Fruit fly (Drosophila melanogaster) whole organism, embryonic: ENCODE measurements around the gene CG42263.
A peak's percentile ranks its signal among the peaks of the same experiment; 100 is the strongest.

Experiments used
- Ada2b ChIP-seq: fragments of 200-800 bp; sonication (Bioruptor generic); IDR thresholded peaks from 2 replicates; pipeline ENCODE4 v1.3.6; 2022; ENCODE audit warnings: missing biosample characterization, missing genetic modification characterization
- Asciz ChIP-seq: fragments of 200-800 bp; sonication (Bioruptor generic); optimal IDR thresholded peaks from 2 replicates; lab custom pipeline; 2017; ENCODE audit warnings: missing biosample characterization, mild to moderate bottlenecking, missing genetic modification characterization, missing genetic modification reagents
- Atf-2 ChIP-seq: fragments of 200-800 bp; sonication (Bioruptor generic); optimal IDR thresholded peaks from 2 replicates; lab custom pipeline; 2016; ENCODE audit warnings: missing biosample characterization, missing genetic modification characterization
- B-H2 ChIP-seq: fragments of 200-800 bp; sonication (Bioruptor generic); optimal IDR thresholded peaks from 2 replicates; lab custom pipeline; 2018; ENCODE audit warnings: missing biosample characterization, mild to moderate bottlenecking, missing genetic modification characterization
- CG10321 ChIP-seq: fragments of 200-800 bp; sonication (Bioruptor generic); IDR thresholded peaks from 2 replicates; pipeline ENCODE4 v1.3.6; 2022; ENCODE audit warnings: missing biosample characterization, missing genetic modification characterization
- CG10366 ChIP-seq: fragments of 200-800 bp; sonication (Bioruptor generic); IDR thresholded peaks from 2 replicates; pipeline ENCODE4 v1.3.6; 2022; ENCODE audit warnings: missing biosample characterization, missing genetic modification characterization
- CG10565 ChIP-seq: fragments of 200-800 bp; sonication (Bioruptor generic); optimal IDR thresholded peaks from 3 replicates; lab custom pipeline; 2016; ENCODE audit warnings: missing biosample characterization, mild to moderate bottlenecking, missing genetic modification characterization
- CG11456 ChIP-seq: fragments of 200-800 bp; sonication (Bioruptor generic); IDR thresholded peaks from 3 replicates; pipeline ENCODE4 v1.3.6; 2022; ENCODE audit warnings: missing biosample characterization, missing genetic modification characterization
- CG12391 ChIP-seq: fragments of 200-800 bp; sonication (Bioruptor generic); optimal IDR thresholded peaks from 3 replicates; lab custom pipeline; 2018; ENCODE audit warnings: missing biosample characterization, mild to moderate bottlenecking, missing genetic modification characterization, moderate library complexity
- CG1529 ChIP-seq: fragments of 200-800 bp; sonication (Bioruptor generic); optimal IDR thresholded peaks from 3 replicates; lab custom pipeline; 2018; ENCODE audit warnings: missing biosample characterization, missing genetic modification characterization
- CG16815 ChIP-seq: fragments of 200-800 bp; sonication (Bioruptor generic); optimal IDR thresholded peaks from 3 replicates; lab custom pipeline; 2017; ENCODE audit warnings: missing biosample characterization, mild to moderate bottlenecking, missing genetic modification characterization
- CG2116 ChIP-seq: fragments of 200-800 bp; sonication (Bioruptor generic); optimal IDR thresholded peaks from 3 replicates; lab custom pipeline; 2018; ENCODE audit warnings: missing biosample characterization, mild to moderate bottlenecking, missing genetic modification characterization
- CG31388 ChIP-seq: fragments of 200-800 bp; sonication (Bioruptor generic); optimal IDR thresholded peaks from 2 replicates; lab custom pipeline; 2016; ENCODE audit warnings: missing biosample characterization, missing genetic modification characterization
- CG3163 ChIP-seq: fragments of 200-800 bp; sonication (Bioruptor generic); optimal IDR thresholded peaks from 3 replicates; lab custom pipeline; 2016; ENCODE audit warnings: missing biosample characterization, missing genetic modification characterization
- CG33557 ChIP-seq: fragments of 200-800 bp; sonication (Bioruptor generic); optimal IDR thresholded peaks from 2 replicates; lab custom pipeline; 2019; ENCODE audit warnings: missing biosample characterization, mild to moderate bottlenecking, missing genetic modification characterization, moderate library complexity
- CG5180 ChIP-seq: fragments of 200-800 bp; sonication (Bioruptor generic); optimal IDR thresholded peaks from 3 replicates; lab custom pipeline; 2017; ENCODE audit warnings: missing biosample characterization, missing genetic modification characterization, mild to moderate bottlenecking, moderate library complexity, missing genetic modification reagents
- CG6765 ChIP-seq: fragments of 200-800 bp; sonication (Bioruptor generic); optimal IDR thresholded peaks from 3 replicates; lab custom pipeline; 2017; ENCODE audit warnings: missing biosample characterization, mild to moderate bottlenecking, missing genetic modification characterization
- CG8281 ChIP-seq: fragments of 200-800 bp; sonication (Bioruptor generic); optimal IDR thresholded peaks from 2 replicates; lab custom pipeline; 2018; ENCODE audit warnings: missing biosample characterization, mild to moderate bottlenecking, missing genetic modification characterization, moderate library complexity
- CG8924 ChIP-seq: fragments of 200-800 bp; optimal IDR thresholded peaks from 3 replicates; lab custom pipeline; 2019; ENCODE audit warnings: missing biosample characterization, mild to moderate bottlenecking, missing genetic modification characterization, moderate library complexity
- CG9797 ChIP-seq: fragments of 200-800 bp; sonication (Bioruptor generic); optimal IDR thresholded peaks from 3 replicates; lab custom pipeline; 2018; ENCODE audit warnings: missing biosample characterization, mild to moderate bottlenecking, missing genetic modification characterization
- CG9817 ChIP-seq: fragments of 200-800 bp; sonication (Bioruptor generic); optimal IDR thresholded peaks from 2 replicates; lab custom pipeline; 2018; ENCODE audit warnings: missing biosample characterization, mild to moderate bottlenecking, missing genetic modification characterization, moderate library complexity
- CrebB ChIP-seq: fragments of 200-800 bp; sonication (Bioruptor generic); optimal IDR thresholded peaks from 3 replicates; lab custom pipeline; 2018; ENCODE audit warnings: missing biosample characterization, mild to moderate bottlenecking, missing genetic modification characterization
- Dip3 ChIP-seq: fragments of 200-800 bp; sonication (Bioruptor generic); optimal IDR thresholded peaks from 3 replicates; lab custom pipeline; 2016; ENCODE audit warnings: missing biosample characterization, missing genetic modification characterization
- Dp ChIP-seq: fragments of 200-800 bp; sonication (Bioruptor generic); optimal IDR thresholded peaks from 2 replicates; lab custom pipeline; 2018; ENCODE audit warnings: missing biosample characterization, mild to moderate bottlenecking, missing genetic modification characterization, moderate library complexity
- Mad ChIP-seq: fragments of 200-800 bp; sonication (Bioruptor generic); optimal IDR thresholded peaks from 2 replicates; lab custom pipeline; 2016; ENCODE audit warnings: missing biosample characterization, missing genetic modification characterization
- NK7.1 ChIP-seq: fragments of 200-800 bp; sonication (Bioruptor generic); optimal IDR thresholded peaks from 3 replicates; lab custom pipeline; 2016; ENCODE audit warnings: missing biosample characterization, missing genetic modification characterization
- Poxn ChIP-seq: fragments of 200-800 bp; sonication (Bioruptor generic); IDR thresholded peaks from 2 replicates; pipeline ENCODE4 v1.3.6; 2022; ENCODE audit warnings: missing biosample characterization, missing genetic modification characterization
- Ptx1 ChIP-seq: fragments of 200-800 bp; sonication (Bioruptor generic); IDR thresholded peaks from 2 replicates; pipeline ENCODE4 v1.3.6; 2022; ENCODE audit warnings: missing biosample characterization, missing genetic modification characterization
- Six4 ChIP-seq: fragments of 200-800 bp; sonication (Bioruptor generic); optimal IDR thresholded peaks from 2 replicates; lab custom pipeline; 2016; ENCODE audit warnings: missing biosample characterization, missing genetic modification characterization
- Sox100B ChIP-seq: fragments of 200-800 bp; sonication (Bioruptor generic); optimal IDR thresholded peaks from 3 replicates; lab custom pipeline; 2018; ENCODE audit warnings: missing biosample characterization, mild to moderate bottlenecking, missing genetic modification characterization
- TFAM ChIP-seq: fragments of 200-800 bp; sonication (Bioruptor generic); optimal IDR thresholded peaks from 2 replicates; lab custom pipeline; 2017; ENCODE audit warnings: missing biosample characterization, missing genetic modification characterization, inconsistent platforms
- Xbp1 ChIP-seq: fragments of 200-800 bp; sonication (Bioruptor generic); optimal IDR thresholded peaks from 3 replicates; lab custom pipeline; 2016; ENCODE audit warnings: missing biosample characterization, mild to moderate bottlenecking, missing genetic modification characterization
- ac ChIP-seq: fragments of 200-800 bp; sonication (Bioruptor generic); optimal IDR thresholded peaks from 3 replicates; lab custom pipeline; 2017; ENCODE audit warnings: missing biosample characterization, mild to moderate bottlenecking, missing genetic modification characterization
- bcd ChIP-seq: fragments of 200-800 bp; sonication (Bioruptor generic); optimal IDR thresholded peaks from 2 replicates; lab custom pipeline; 2017; ENCODE audit warnings: missing biosample characterization, mild to moderate bottlenecking, missing genetic modification characterization
- bowl ChIP-seq: fragments of 200-800 bp; sonication (Bioruptor generic); IDR thresholded peaks from 2 replicates; pipeline ENCODE4 v1.3.6; 2022; ENCODE audit warnings: missing biosample characterization, missing genetic modification characterization
- caup ChIP-seq: fragments of 200-800 bp; sonication (Bioruptor generic); optimal IDR thresholded peaks from 3 replicates; lab custom pipeline; 2017; ENCODE audit warnings: missing biosample characterization, mild to moderate bottlenecking, missing genetic modification characterization, moderate library complexity; ENCODE audit not compliant: severe bottlenecking
- dimm ChIP-seq: fragments of 200-800 bp; sonication (Bioruptor generic); IDR thresholded peaks from 2 replicates; pipeline ENCODE4 v1.3.6; 2022; ENCODE audit warnings: missing biosample characterization, missing genetic modification characterization
- gsb ChIP-seq: fragments of 200-800 bp; sonication (Bioruptor generic); IDR thresholded peaks from 2 replicates; pipeline ENCODE4 v1.3.6; 2022; ENCODE audit warnings: missing biosample characterization, missing genetic modification characterization
- gt ChIP-seq: fragments of 200-800 bp; sonication (Bioruptor generic); IDR thresholded peaks from 2 replicates; pipeline ENCODE4 v1.3.6; 2022; ENCODE audit warnings: missing biosample characterization, missing genetic modification characterization
- kah ChIP-seq: fragments of 200-800 bp; sonication (Bioruptor generic); optimal IDR thresholded peaks from 2 replicates; lab custom pipeline; 2018; ENCODE audit warnings: missing biosample characterization, mild to moderate bottlenecking, missing genetic modification characterization
- lola ChIP-seq, 3 experiments: fragments of >200 bp in 2 of 3; fragments of 200-800 bp in 1 of 3; sonication (Bioruptor generic) in 1 of 3; optimal IDR thresholded peaks; 2 replicates each; lab custom pipeline; 2017 to 2019; ENCODE audit warnings: missing biosample characterization in 3 of 3, missing genetic modification characterization in 3 of 3, mild to moderate bottlenecking in 1 of 3, moderate library complexity in 1 of 3
- mld ChIP-seq: fragments of 200-800 bp; sonication (Bioruptor generic); IDR thresholded peaks from 3 replicates; pipeline ENCODE4 v1.3.6; 2022; ENCODE audit warnings: missing biosample characterization, missing genetic modification characterization; ENCODE audit not compliant: partially characterized antibody
- nau ChIP-seq: fragments of 200-800 bp; sonication (Bioruptor generic); optimal IDR thresholded peaks from 3 replicates; lab custom pipeline; 2017; ENCODE audit warnings: missing biosample characterization, mild to moderate bottlenecking, missing genetic modification characterization, missing genetic modification reagents
- nmo ChIP-seq: fragments of 200-800 bp; sonication (Bioruptor generic); optimal IDR thresholded peaks from 2 replicates; lab custom pipeline; 2018; ENCODE audit warnings: missing biosample characterization, mild to moderate bottlenecking, missing genetic modification characterization, moderate library complexity
- pita ChIP-seq: fragments of 200-800 bp; sonication (Bioruptor generic); optimal IDR thresholded peaks from 2 replicates; lab custom pipeline; 2017; ENCODE audit warnings: missing biosample characterization, mild to moderate bottlenecking, missing genetic modification characterization
- tgo ChIP-seq: fragments of 200-800 bp; sonication (Bioruptor generic); IDR thresholded peaks from 3 replicates; pipeline ENCODE4 v1.3.6; 2022; ENCODE audit warnings: missing biosample characterization, missing genetic modification characterization
- tll ChIP-seq, 2 experiments: fragments of 200-800 bp in 1 of 2; fragments of >200 bp in 1 of 2; sonication (Bioruptor generic) in 1 of 2; optimal IDR thresholded peaks; 2 replicates each; lab custom pipeline; 2017 to 2019; ENCODE audit warnings: missing biosample characterization in 2 of 2, missing genetic modification characterization in 2 of 2, mild to moderate bottlenecking in 1 of 2, moderate library complexity in 1 of 2
- trem ChIP-seq: fragments of 200-800 bp; optimal IDR thresholded peaks from 3 replicates; lab custom pipeline; 2019; ENCODE audit warnings: missing biosample characterization, mild to moderate bottlenecking, missing genetic modification characterization, moderate library complexity
- z ChIP-seq: fragments of 200-800 bp; sonication (Bioruptor generic); IDR thresholded peaks from 3 replicates; pipeline ENCODE4 v1.3.6; 2022; ENCODE audit warnings: missing biosample characterization, missing genetic modification characterization
- zfh1 ChIP-seq: fragments of 200-800 bp; sonication (Bioruptor generic); IDR thresholded peaks from 3 replicates; pipeline ENCODE4 v1.3.6; 2022; ENCODE audit warnings: missing biosample characterization, missing genetic modification characterization

CG42263 gene

DNA sequence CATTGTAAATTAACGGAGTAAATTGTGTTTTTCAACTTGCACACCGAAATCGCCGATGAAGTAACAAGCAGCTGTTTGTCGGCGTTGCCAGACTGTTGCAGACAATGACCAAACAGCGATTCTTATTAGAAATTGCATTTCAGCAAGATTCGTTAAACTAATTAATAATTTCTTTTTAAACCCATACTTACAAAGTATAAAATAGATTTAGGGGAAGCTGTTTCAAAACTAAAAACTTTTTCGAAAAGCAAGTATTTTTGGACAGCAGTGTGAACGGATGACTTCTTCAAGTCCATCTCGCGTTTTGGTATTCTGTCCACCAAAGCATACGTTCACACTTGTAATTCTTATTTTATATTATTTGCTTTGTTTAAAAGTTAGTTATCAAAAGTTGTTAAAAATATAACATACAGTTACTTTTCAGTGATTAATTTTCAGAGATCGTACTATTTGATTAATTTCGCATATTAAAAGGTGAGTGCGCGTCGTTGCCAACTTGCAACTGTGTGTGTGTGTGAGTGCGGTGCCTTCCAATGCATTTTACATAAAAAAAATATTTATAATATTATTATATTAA is 27.1 kb downstream of the CG42263 start, which contains the start of the genes CG8004 and RhoGDI (continued):
- TF ChIP-seq gsb (GFP tag; lab: Robert Waterston, UW): no peak
- no peak for TF ChIP-seq z (GFP tag; lab: Robert Waterston, UW)
- no peak for TF ChIP-seq CG10321
- no peak for TF ChIP-seq CG1529 (GFP tag; lab: Kevin White, UChicago)
- TF ChIP-seq CG5180 (GFP tag; lab: Kevin White, UChicago): no peak
- TF ChIP-seq Dip3 (GFP tag; lab: Kevin White, UChicago): peak; percentile 67
- TF ChIP-seq Poxn (GFP tag; lab: Robert Waterston, UW): no peak
- TF ChIP-seq lola (GFP tag; optimal IDR thresholded peaks at IDR 0.05; lab: Kevin White, UChicago): peak in 1 of 3 experiments; percentile 51
- TF ChIP-seq CG11456: no peak; the same call in 2 of the 3 replicates
- no peak for TF ChIP-seq CG10565
- TF ChIP-seq B-H2 (GFP tag; lab: Kevin White, UChicago): peak; percentile 73
- peak; percentile 82 for TF ChIP-seq CG12391 (tag; lab: Kevin White, UChicago)
- no peak for TF ChIP-seq CG31388 (GFP tag; lab: Kevin White, UChicago)
- peak; percentile 77 for TF ChIP-seq nmo (GFP tag; lab: Kevin White, UChicago)
- no peak for TF ChIP-seq TFAM (GFP tag; lab: Kevin White, UChicago)
- TF ChIP-seq Dp (GFP tag; lab: Kevin White, UChicago): peak; percentile 27
- no peak for TF ChIP-seq CG16815 (GFP tag; lab: Kevin White, UChicago)
- TF ChIP-seq Asciz (GFP tag; lab: Kevin White, UChicago): no peak
- no peak for TF ChIP-seq CG6765 (GFP tag; lab: Kevin White, UChicago)
- peak; percentile 74 for TF ChIP-seq Xbp1 (GFP tag; lab: Kevin White, UChicago)
- TF ChIP-seq pita (GFP tag; lab: Kevin White, UChicago): no peak
- peak; percentile 11 for TF ChIP-seq CG3163 (GFP tag; lab: Kevin White, UChicago)
- no peak for TF ChIP-seq ac (GFP tag; lab: Kevin White, UChicago)
- TF ChIP-seq trem (tag; lab: Kevin White, UChicago): peak; percentile 90
- no peak for TF ChIP-seq gt (GFP tag; lab: Robert Waterston, UW)
- peak; percentile 4 for TF ChIP-seq CrebB
- peak; percentile 73 for TF ChIP-seq Mad (GFP tag; lab: Kevin White, UChicago)
- TF ChIP-seq NK7.1 (GFP tag; lab: Kevin White, UChicago): no peak
- TF ChIP-seq CG8281 (tag; lab: Kevin White, UChicago): no peak
- TF ChIP-seq CG9817: peak; percentile 71
- TF ChIP-seq CG9797 (GFP tag; lab: Kevin White, UChicago): peak; percentile 86
- peak; percentile 62 for TF ChIP-seq Ptx1 (GFP tag; lab: Robert Waterston, UW)
- peak; percentile 46 for TF ChIP-seq Ada2b
- peak; percentile 59; the same call in 2 of the 3 replicates for TF ChIP-seq tgo (GFP tag; lab: Robert Waterston, UW)
- TF ChIP-seq mld: no peak
- no peak for TF ChIP-seq Sox100B
- TF ChIP-seq kah (GFP tag; lab: Kevin White, UChicago): no peak
- peak; percentile 86 for TF ChIP-seq CG8924
- TF ChIP-seq Atf-2 (GFP tag; lab: Kevin White, UChicago): peak; percentile 65
- peak; percentile 44 for TF ChIP-seq Six4
- TF ChIP-seq bowl (GFP tag; lab: Robert Waterston, UW): no peak
- peak in 1 of 2 experiments; percentile 60 for TF ChIP-seq tll (GFP tag; optimal IDR thresholded peaks at IDR 0.05; lab: Kevin White, UChicago)
- TF ChIP-seq dimm (GFP tag; lab: Robert Waterston, UW): no peak
- no peak for TF ChIP-seq CG33557
- no peak for TF ChIP-seq nau (GFP tag; lab: Kevin White, UChicago)
- peak; percentile 61 for TF ChIP-seq CG10366 (GFP tag; lab: Robert Waterston, UW)
- TF ChIP-seq CG2116 (GFP tag; lab: Kevin White, UChicago): peak; percentile 74
- TF ChIP-seq caup: peak; percentile 29
- TF ChIP-seq bcd (GFP tag; lab: Kevin White, UChicago): peak; percentile 53
- peak; percentile 44; the same call in 2 of the 3 replicates for TF ChIP-seq zfh1 (GFP tag; lab: Robert Waterston, UW)
